Fruit fly (Drosophila melanogaster): ENCODE measurements around the gene MnM.
A peak's percentile ranks its signal among the peaks of the same experiment; 100 is the strongest.

Gene MnM

dm6 chr3L:3179474-3179873 is 1.1 kb upstream of the MnM start (continued):
- peak; percentile 81; the same call in 2 of the 3 replicates for TF ChIP-seq C15 (GFP tag; IDR thresholded peaks at IDR 0.05)
- no peak for TF ChIP-seq Dref (GFP tag; IDR thresholded peaks at IDR 0.05)
- TF ChIP-seq fru (optimal IDR thresholded peaks at IDR 0.05), result no peak
- peak; percentile 85 for TF ChIP-seq Max (GFP tag; optimal IDR thresholded peaks at IDR 0.05)
- TF ChIP-seq D19B (GFP tag; optimal IDR thresholded peaks at IDR 0.05), result peak; percentile 83
- TF ChIP-seq gt (GFP tag; IDR thresholded peaks at IDR 0.05), result 0 out of 2 replicates have a peak, but pooled peaks have one; percentile 38
- peak; percentile 76 for TF ChIP-seq al (GFP tag; IDR thresholded peaks at IDR 0.05)
- peak; percentile 78 for TF ChIP-seq Dad (GFP tag; optimal IDR thresholded peaks at IDR 0.05)
- TF ChIP-seq CG12104 (GFP tag; optimal IDR thresholded peaks at IDR 0.05), result peak; percentile 70
- TF ChIP-seq Atf-2 (GFP tag; optimal IDR thresholded peaks at IDR 0.05), result peak; percentile 58
- TF ChIP-seq CG7271 (tag; optimal IDR thresholded peaks at IDR 0.05), result peak; percentile 55
- peak; percentile 90 for TF ChIP-seq CG1603 (tag; optimal IDR thresholded peaks at IDR 0.05)
- peak; percentile 91 for TF ChIP-seq CG18599 (GFP tag; optimal IDR thresholded peaks at IDR 0.05)
- TF ChIP-seq Atf6 (GFP tag; IDR thresholded peaks at IDR 0.05), result peak; percentile 90
- peak; percentile 75 for TF ChIP-seq MTF-1 (GFP tag; optimal IDR thresholded peaks at IDR 0.05; ENCODE audit: borderline replicate concordance)
- TF ChIP-seq Hand (GFP tag; optimal IDR thresholded peaks at IDR 0.05), result peak; percentile 64
- no peak for TF ChIP-seq Hr78 (GFP tag; optimal IDR thresholded peaks at IDR 0.05)
- peak; percentile 82 for TF ChIP-seq CG18476 (GFP tag; optimal IDR thresholded peaks at IDR 0.05)
- peak; percentile 80 for TF ChIP-seq repo (GFP tag; optimal IDR thresholded peaks at IDR 0.05)
- peak; percentile 82 for TF ChIP-seq Taf1 (GFP tag; IDR thresholded peaks at IDR 0.05)
- peak; percentile 46 for TF ChIP-seq Ets97D (GFP tag; optimal IDR thresholded peaks at IDR 0.05)
- TF ChIP-seq Dbx (GFP tag; IDR thresholded peaks at IDR 0.05), result peak; percentile 84
- TF ChIP-seq Sin3A (optimal IDR thresholded peaks at IDR 0.05), result no peak
- TF ChIP-seq CG7963 (GFP tag; IDR thresholded peaks at IDR 0.05; ENCODE audit: partially characterized antibody), result no peak
- TF ChIP-seq CG14710 (tag; optimal IDR thresholded peaks at IDR 0.05), result peak; percentile 83
- peak; percentile 80 for TF ChIP-seq maf-S (GFP tag; optimal IDR thresholded peaks at IDR 0.05)
- peak; percentile 66 for TF ChIP-seq CG3407 (GFP tag; optimal IDR thresholded peaks at IDR 0.05)
- TF ChIP-seq CG7357 (GFP tag; IDR thresholded peaks at IDR 0.05), result peak; percentile 78
- TF ChIP-seq Bgb (GFP tag; IDR thresholded peaks at IDR 0.05; ENCODE audit: partially characterized antibody), result no peak
- TF ChIP-seq CG10565 (GFP tag; optimal IDR thresholded peaks at IDR 0.05), result peak; percentile 70
- no peak for TF ChIP-seq crol (GFP tag; IDR thresholded peaks at IDR 0.05)
- TF ChIP-seq CG4360 (GFP tag; IDR thresholded peaks at IDR 0.05), result peak; percentile 74
- peak; percentile 70 for TF ChIP-seq CrebB (tag; optimal IDR thresholded peaks at IDR 0.05)
- TF ChIP-seq Nf-YC (tag; optimal IDR thresholded peaks at IDR 0.05), result no peak
- peak; percentile 48 for TF ChIP-seq CG2116 (GFP tag; optimal IDR thresholded peaks at IDR 0.05)
- no peak for TF ChIP-seq inv (GFP tag; IDR thresholded peaks at IDR 0.05; ENCODE audit: partially characterized antibody)
- TF ChIP-seq Awh (GFP tag; IDR thresholded peaks at IDR 0.05), result peak; percentile 86
- no peak for TF ChIP-seq CG12071 (GFP tag; optimal IDR thresholded peaks at IDR 0.05)
- no peak for TF ChIP-seq CG8478 (optimal IDR thresholded peaks at IDR 0.05)
- peak; percentile 83 for TF ChIP-seq az2 (GFP tag; optimal IDR thresholded peaks at IDR 0.05)
- peak; percentile 88 for TF ChIP-seq CG7556 (GFP tag; optimal IDR thresholded peaks at IDR 0.05)
- TF ChIP-seq CG4854 (GFP tag; optimal IDR thresholded peaks at IDR 0.05), result peak; percentile 85
- TF ChIP-seq ci (GFP tag; IDR thresholded peaks at IDR 0.05), result peak; percentile 89
- peak; percentile 78 for TF ChIP-seq CG13624 (GFP tag; optimal IDR thresholded peaks at IDR 0.05)
- TF ChIP-seq CG6272 (GFP tag; IDR thresholded peaks at IDR 0.05), result peak; percentile 75
- peak; percentile 71; the same call in 2 of the 3 replicates for TF ChIP-seq ken (GFP tag; IDR thresholded peaks at IDR 0.05)
- no peak for TF ChIP-seq Vsx1 (GFP tag; optimal IDR thresholded peaks at IDR 0.05)
- peak; percentile 63 for TF ChIP-seq run (tag; optimal IDR thresholded peaks at IDR 0.05)
- TF ChIP-seq usp (GFP tag; optimal IDR thresholded peaks at IDR 0.05), result no peak
- TF ChIP-seq wek (GFP tag; optimal IDR thresholded peaks at IDR 0.05), result peak; percentile 48
- peak; percentile 62 for TF ChIP-seq Hr3 (GFP tag; optimal IDR thresholded peaks at IDR 0.05)
- peak; percentile 43 for TF ChIP-seq fu2 (GFP tag; optimal IDR thresholded peaks at IDR 0.05)
